Fruit fly (Drosophila melanogaster): ENCODE results near the gene CG12301.

CG12301 gene

DNA sequence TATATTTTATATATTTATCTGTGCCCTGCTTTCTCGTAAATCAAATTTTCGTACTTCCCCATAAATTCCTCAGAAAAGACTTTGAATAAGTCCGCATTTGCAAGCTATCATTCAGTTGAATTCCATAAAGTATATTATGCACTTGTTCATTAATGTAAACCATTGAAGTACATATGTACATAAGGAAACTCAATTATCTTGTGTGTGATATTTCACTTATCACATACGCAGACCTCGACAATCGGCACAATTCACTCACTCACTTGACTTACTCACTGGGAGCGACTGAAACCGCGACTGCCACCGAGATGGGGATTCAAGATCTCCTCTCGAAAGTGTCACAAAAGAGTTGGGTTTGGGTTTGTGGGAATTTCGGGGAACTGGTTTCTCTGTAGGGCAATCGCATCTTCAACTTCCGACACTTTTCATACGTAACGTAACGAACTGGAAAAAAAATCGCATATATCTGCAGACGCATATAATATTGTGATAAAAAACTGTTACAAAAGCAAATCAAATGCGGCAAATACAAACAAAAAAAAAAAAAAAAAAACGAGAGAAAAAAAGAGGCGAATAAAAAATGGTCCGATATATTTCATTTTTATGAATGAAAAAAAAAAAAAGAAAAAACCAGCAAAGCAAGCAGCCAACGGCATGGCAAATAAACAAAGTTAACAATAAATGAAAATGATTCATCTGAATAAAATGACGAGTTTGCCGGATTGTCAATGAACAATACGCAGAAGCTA, 16.6 kb downstream of the CG12301 start:
- TF ChIP-seq CG3919 (GFP tag; optimal IDR thresholded peaks at IDR 0.05) (no peak), vri (GFP tag; optimal IDR thresholded peaks at IDR 0.05) (peak; percentile 50), CG34406 (GFP tag; optimal IDR thresholded peaks at IDR 0.05) (no peak), Eip78C (GFP tag) (peak; percentile 78), eg (GFP tag; IDR thresholded peaks at IDR 0.05) (no peak), achi (GFP tag; optimal IDR thresholded peaks at IDR 0.05) (peak; percentile 7), Sox102F (GFP tag; optimal IDR thresholded peaks at IDR 0.05) (peak; percentile 37), Ets96B (tag; optimal IDR thresholded peaks at IDR 0.05) (no peak), Eip93F (GFP tag; optimal IDR thresholded peaks at IDR 0.05) (peak; percentile 9), CG8119 (GFP tag; IDR thresholded peaks at IDR 0.05) (no peak), CG6808 (GFP tag; optimal IDR thresholded peaks at IDR 0.05) (peak; percentile 37), svp (GFP tag) (no peak), CG10631 (GFP tag; optimal IDR thresholded peaks at IDR 0.05) (no peak), CG4318 (GFP tag; optimal IDR thresholded peaks at IDR 0.05) (no peak), topi (GFP tag; optimal IDR thresholded peaks at IDR 0.05) (no peak), CG6854 (GFP tag; optimal IDR thresholded peaks at IDR 0.05) (peak; percentile 39), Eip75B (GFP tag; optimal IDR thresholded peaks at IDR 0.05) (peak; percentile 31), Blimp-1 (GFP tag; optimal IDR thresholded peaks at IDR 0.05) (peak; percentile 40), Met (GFP tag; optimal IDR thresholded peaks at IDR 0.05) (peak; percentile 11), fkh (GFP tag; optimal IDR thresholded peaks at IDR 0.05) (peak; percentile 60), dac (GFP tag; optimal IDR thresholded peaks at IDR 0.05) (no peak), ss (GFP tag; optimal IDR thresholded peaks at IDR 0.05) (peak in 1 of 2 experiments; percentile 47)

DNA sequence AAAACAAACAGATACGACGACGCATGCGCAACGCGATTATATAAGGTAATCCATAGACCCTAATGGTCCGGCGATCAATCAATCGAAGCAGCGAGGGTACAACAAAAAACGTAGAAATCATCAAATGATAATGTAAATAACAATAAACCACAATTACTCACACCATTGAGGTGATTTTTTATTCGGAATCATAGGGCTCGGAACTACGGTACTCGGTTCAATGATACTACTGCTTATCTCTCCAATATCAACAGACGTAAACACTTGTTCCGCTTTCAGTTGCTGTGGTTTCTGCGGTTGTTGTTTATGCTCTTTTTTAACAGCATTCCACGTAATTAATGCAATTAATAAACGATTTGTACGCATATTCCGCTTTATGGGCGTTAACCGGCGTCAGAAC, 17.3 kb downstream of the CG12301 start:
- TF ChIP-seq fkh (GFP tag; optimal IDR thresholded peaks at IDR 0.05) (peak; percentile 69), dsx (GFP tag; optimal IDR thresholded peaks at IDR 0.05; ENCODE audit: poor library complexity, severe bottlenecking) (no peak), net (GFP tag; optimal IDR thresholded peaks at IDR 0.05) (no peak), CG8119 (GFP tag; IDR thresholded peaks at IDR 0.05) (no peak), CG31627 (GFP tag; optimal IDR thresholded peaks at IDR 0.05) (no peak)

DNA sequence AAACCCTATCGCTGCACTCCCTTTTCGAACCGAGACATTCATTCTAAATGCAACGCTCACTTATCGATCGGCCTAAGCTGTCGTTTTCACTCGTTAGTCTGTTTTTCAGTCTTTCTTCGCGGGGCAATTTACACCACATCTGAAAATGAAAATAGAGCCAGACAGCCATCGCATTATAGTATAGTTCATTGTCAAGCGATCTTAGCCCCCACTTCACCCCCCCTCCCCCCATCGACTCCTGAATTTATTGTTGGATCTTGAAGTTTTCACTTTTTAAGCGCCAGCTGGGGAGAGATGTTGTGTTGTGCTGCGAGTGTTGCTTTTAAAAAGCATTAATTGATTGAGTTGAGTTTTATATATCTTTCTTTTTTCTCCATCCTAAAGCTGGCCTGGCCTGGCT, 18.6 kb downstream of the CG12301 start:
- TF ChIP-seq eg (GFP tag; IDR thresholded peaks at IDR 0.05): no peak
- no peak for TF ChIP-seq Lpt (GFP tag; optimal IDR thresholded peaks at IDR 0.05)
- TF ChIP-seq CG11902 (GFP tag; optimal IDR thresholded peaks at IDR 0.05): no peak
- no peak for TF ChIP-seq cyc (GFP tag; optimal IDR thresholded peaks at IDR 0.05)
- TF ChIP-seq CG11294 (GFP tag; IDR thresholded peaks at IDR 0.05): no peak
- no peak for TF ChIP-seq lz (GFP tag; optimal IDR thresholded peaks at IDR 0.05)
- TF ChIP-seq CG6854 (GFP tag; optimal IDR thresholded peaks at IDR 0.05): no peak

DNA sequence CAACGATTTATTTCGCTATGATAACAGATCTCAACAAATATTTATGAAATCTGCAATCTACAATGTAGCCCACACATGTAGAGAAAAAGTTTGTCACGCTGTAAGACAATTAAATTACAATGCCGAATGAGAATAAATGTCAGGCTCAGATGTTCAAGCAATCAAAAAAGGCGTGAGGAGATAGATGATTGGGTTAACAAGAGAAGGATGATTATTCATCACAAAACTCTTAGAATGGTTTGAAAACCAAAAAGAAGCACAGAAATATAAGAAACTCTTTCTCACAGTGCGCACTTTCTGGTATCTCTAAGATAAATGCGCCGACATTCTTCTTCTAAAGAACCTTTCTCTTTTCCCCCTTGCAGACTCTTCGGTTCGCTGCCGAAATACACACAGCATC, 19.5 kb downstream of the CG12301 start:
- TF ChIP-seq svp (GFP tag): no peak
- no peak for TF ChIP-seq CG11902 (GFP tag; optimal IDR thresholded peaks at IDR 0.05)
- TF ChIP-seq CG15336 (GFP tag; IDR thresholded peaks at IDR 0.05): peak; percentile 54
- TF ChIP-seq CG4318 (GFP tag; optimal IDR thresholded peaks at IDR 0.05): peak; percentile 28
- peak; percentile 18 for TF ChIP-seq esn (GFP tag; optimal IDR thresholded peaks at IDR 0.05)
- TF ChIP-seq Eip78C (GFP tag): no peak
- TF ChIP-seq Hr4 (GFP tag; optimal IDR thresholded peaks at IDR 0.05): peak; percentile 62

dm6 chr3L:15604979-15605378, 24.4 kb downstream of the CG12301 start:
- no peak for TF ChIP-seq CG8119 (GFP tag; IDR thresholded peaks at IDR 0.05)

All from whole organism, prepupa.